Fruit fly (Drosophila melanogaster) whole organism, embryonic: ENCODE measurements around the gene mRpL3.

Source experiments
- Asciz ChIP-seq: fragments of 200-800 bp; sonication (Bioruptor generic); optimal IDR thresholded peaks from 2 replicates; lab custom pipeline; 2017; ENCODE audit warnings: missing biosample characterization, mild to moderate bottlenecking, missing genetic modification characterization, missing genetic modification reagents
- CG11093 ChIP-seq: fragments of 200-800 bp; sonication (Bioruptor generic); IDR thresholded peaks from 3 replicates; pipeline ENCODE4 v1.3.6; 2022; ENCODE audit warnings: missing biosample characterization, missing genetic modification characterization
- CG13624 ChIP-seq: fragments of 200-800 bp; sonication (Bioruptor generic); optimal IDR thresholded peaks from 2 replicates; lab custom pipeline; 2016; ENCODE audit warnings: missing biosample characterization, missing genetic modification characterization
- CG15073 ChIP-seq: fragments of 200-800 bp; sonication (Bioruptor generic); optimal IDR thresholded peaks from 2 replicates; lab custom pipeline; 2016; ENCODE audit warnings: missing biosample characterization, missing genetic modification characterization
- CG16779 ChIP-seq: fragments of 200-800 bp; sonication (Bioruptor generic); IDR thresholded peaks from 2 replicates; pipeline ENCODE4 v1.3.6; 2022; ENCODE audit warnings: missing biosample characterization, missing genetic modification characterization
- CG16815 ChIP-seq: fragments of 200-800 bp; sonication (Bioruptor generic); optimal IDR thresholded peaks from 3 replicates; lab custom pipeline; 2017; ENCODE audit warnings: missing biosample characterization, mild to moderate bottlenecking, missing genetic modification characterization
- CG30020 ChIP-seq: fragments of 200-800 bp; optimal IDR thresholded peaks from 2 replicates; lab custom pipeline; 2019; ENCODE audit warnings: missing biosample characterization, mild to moderate bottlenecking, missing genetic modification characterization, moderate library complexity
- CG32532 ChIP-seq: fragments of 200-800 bp; sonication (Bioruptor generic); IDR thresholded peaks from 2 replicates; pipeline ENCODE4 v1.3.6; 2022; ENCODE audit warnings: missing biosample characterization, missing genetic modification characterization
- CG3847 ChIP-seq: fragments of 200-800 bp; sonication (Bioruptor generic); IDR thresholded peaks from 2 replicates; pipeline ENCODE4 v1.3.6; 2022; ENCODE audit warnings: missing biosample characterization, missing genetic modification characterization
- CG43689 ChIP-seq: fragments of 200-800 bp; sonication (Bioruptor generic); IDR thresholded peaks from 2 replicates; pipeline ENCODE4 v1.3.6; 2022; ENCODE audit warnings: missing biosample characterization, missing genetic modification characterization
- CG4404 ChIP-seq: fragments of 200-800 bp; sonication (Bioruptor generic); IDR thresholded peaks from 2 replicates; pipeline ENCODE4 v1.3.6; 2022; ENCODE audit warnings: missing biosample characterization, missing genetic modification characterization
- CG7928 ChIP-seq: fragments of 200-800 bp; sonication (Bioruptor generic); optimal IDR thresholded peaks from 2 replicates; lab custom pipeline; 2017; ENCODE audit warnings: missing biosample characterization, mild to moderate bottlenecking, missing genetic modification characterization
- CG8290 ChIP-seq, 3 experiments: fragments of 200-800 bp; sonication (Bioruptor generic); optimal IDR thresholded peaks; 2 replicates each; lab custom pipeline; 2016 to 2019; ENCODE audit warnings: missing biosample characterization in 3 of 3, missing genetic modification characterization in 3 of 3, mild to moderate bottlenecking in 2 of 3, moderate library complexity in 1 of 3
- CG8944 ChIP-seq: fragments of 200-800 bp; sonication (Bioruptor generic); optimal IDR thresholded peaks from 3 replicates; lab custom pipeline; 2016; ENCODE audit warnings: missing biosample characterization, missing genetic modification characterization
- CG9932 ChIP-seq: fragments of 200-800 bp; sonication (Bioruptor generic); IDR thresholded peaks from 2 replicates; pipeline ENCODE4 v1.3.6; 2022; ENCODE audit warnings: missing biosample characterization, missing genetic modification characterization
- Chrac-16 ChIP-seq: fragments of 200-800 bp; sonication (Bioruptor generic); optimal IDR thresholded peaks from 3 replicates; lab custom pipeline; 2016; ENCODE audit warnings: missing biosample characterization, missing genetic modification characterization
- Deaf1 ChIP-seq: fragments of 200-800 bp; optimal IDR thresholded peaks from 3 replicates; lab custom pipeline; 2019; ENCODE audit warnings: missing biosample characterization, mild to moderate bottlenecking, missing genetic modification characterization, moderate library complexity
- Doc2 ChIP-seq: fragments of 200-800 bp; sonication (Bioruptor generic); IDR thresholded peaks from 2 replicates; pipeline ENCODE4 v1.3.6; 2022; ENCODE audit warnings: missing biosample characterization, missing genetic modification characterization
- Doc3 ChIP-seq: fragments of 200-800 bp; sonication (Bioruptor generic); IDR thresholded peaks from 3 replicates; pipeline ENCODE4 v1.3.6; 2022; ENCODE audit warnings: missing biosample characterization, missing genetic modification characterization; ENCODE audit not compliant: partially characterized antibody
- Gug ChIP-seq: fragments of 200-800 bp; sonication (Bioruptor generic); IDR thresholded peaks from 4 replicates; pipeline ENCODE4 v1.3.6; 2022; ENCODE audit warnings: missing biosample characterization, missing genetic modification characterization
- HmgD ChIP-seq: fragments of 200-800 bp; sonication (Bioruptor generic); optimal IDR thresholded peaks from 3 replicates; lab custom pipeline; 2016; ENCODE audit warnings: missing biosample characterization, missing genetic modification characterization
- Kr ChIP-seq: fragments of 200-800 bp; sonication (Bioruptor generic); optimal IDR thresholded peaks from 2 replicates; lab custom pipeline; 2017; ENCODE audit warnings: missing biosample characterization, mild to moderate bottlenecking, missing genetic modification characterization
- Meics ChIP-seq: fragments of 200-800 bp; sonication (Bioruptor generic); optimal IDR thresholded peaks from 2 replicates; lab custom pipeline; 2017; ENCODE audit warnings: missing biosample characterization, mild to moderate bottlenecking, missing genetic modification characterization
- Optix ChIP-seq: fragments of 200-800 bp; sonication (Bioruptor generic); IDR thresholded peaks from 3 replicates; pipeline ENCODE4 v1.3.6; 2022; ENCODE audit warnings: missing biosample characterization, missing genetic modification characterization
- PHDP ChIP-seq: fragments of 200-800 bp; sonication (Bioruptor generic); optimal IDR thresholded peaks from 3 replicates; lab custom pipeline; 2018; ENCODE audit warnings: missing biosample characterization, mild to moderate bottlenecking, missing genetic modification characterization, moderate library complexity
- Ravus ChIP-seq: fragments of 200-800 bp; sonication (Bioruptor generic); IDR thresholded peaks from 2 replicates; pipeline ENCODE4 v1.3.6; 2022; ENCODE audit warnings: missing biosample characterization, missing genetic modification characterization
- Sin3A ChIP-seq: fragments of >200 bp; optimal IDR thresholded peaks from 2 replicates; lab custom pipeline; 2018
- Sox102F ChIP-seq: fragments of 200-800 bp; sonication (Bioruptor generic); optimal IDR thresholded peaks from 2 replicates; lab custom pipeline; 2018; ENCODE audit warnings: missing biosample characterization, mild to moderate bottlenecking, missing genetic modification characterization, moderate library complexity
- Sry-δ ChIP-seq: fragments of 200-800 bp; sonication (Bioruptor generic); optimal IDR thresholded peaks from 2 replicates; lab custom pipeline; 2016; ENCODE audit warnings: missing biosample characterization, missing genetic modification characterization
- ab ChIP-seq: fragments of 200-800 bp; sonication (Bioruptor generic); optimal IDR thresholded peaks from 2 replicates; lab custom pipeline; 2016; ENCODE audit warnings: missing biosample characterization, missing genetic modification characterization
- ap ChIP-seq: fragments of 200-800 bp; sonication (Bioruptor generic); IDR thresholded peaks from 2 replicates; pipeline ENCODE4 v1.3.6; 2022; ENCODE audit warnings: missing biosample characterization, missing genetic modification characterization
- bbx ChIP-seq: fragments of 200-800 bp; sonication (Bioruptor generic); IDR thresholded peaks from 2 replicates; pipeline ENCODE4 v1.3.6; 2022; ENCODE audit warnings: missing biosample characterization, missing genetic modification characterization; ENCODE audit not compliant: partially characterized antibody
- chinmo ChIP-seq: fragments of 200-800 bp; sonication (Bioruptor generic); IDR thresholded peaks from 4 replicates; pipeline ENCODE4 v1.3.6; 2022; ENCODE audit warnings: missing biosample characterization, missing genetic modification characterization; ENCODE audit not compliant: partially characterized antibody
- chn ChIP-seq: fragments of 200-800 bp; sonication (Bioruptor generic); optimal IDR thresholded peaks from 2 replicates; lab custom pipeline; 2016; ENCODE audit warnings: missing biosample characterization, missing genetic modification characterization
- crc ChIP-seq: fragments of 200-800 bp; sonication (Bioruptor generic); optimal IDR thresholded peaks from 2 replicates; lab custom pipeline; 2016; ENCODE audit warnings: missing biosample characterization, missing genetic modification characterization
- dmrt11E ChIP-seq: fragments of 200-800 bp; sonication (Bioruptor generic); optimal IDR thresholded peaks from 3 replicates; lab custom pipeline; 2018; ENCODE audit warnings: missing biosample characterization, mild to moderate bottlenecking, missing genetic modification characterization, moderate library complexity
- exex ChIP-seq: fragments of 200-800 bp; sonication (Bioruptor generic); optimal IDR thresholded peaks from 4 replicates; lab custom pipeline; 2018; ENCODE audit warnings: missing biosample characterization, mild to moderate bottlenecking, missing genetic modification characterization, moderate library complexity
- fu2 ChIP-seq: fragments of 200-800 bp; sonication (Bioruptor generic); optimal IDR thresholded peaks from 2 replicates; lab custom pipeline; 2016; ENCODE audit warnings: missing biosample characterization, missing genetic modification characterization
- gem ChIP-seq: fragments of 200-800 bp; sonication (Bioruptor generic); optimal IDR thresholded peaks from 2 replicates; lab custom pipeline; 2019; ENCODE audit warnings: missing biosample characterization, mild to moderate bottlenecking, missing genetic modification characterization, moderate library complexity
- gt ChIP-seq: fragments of 200-800 bp; sonication (Bioruptor generic); IDR thresholded peaks from 2 replicates; pipeline ENCODE4 v1.3.6; 2022; ENCODE audit warnings: missing biosample characterization, missing genetic modification characterization
- lilli ChIP-seq: fragments of 200-800 bp; sonication (Bioruptor generic); optimal IDR thresholded peaks from 3 replicates; lab custom pipeline; 2016; ENCODE audit warnings: missing biosample characterization, missing genetic modification characterization
- lmd ChIP-seq: fragments of 200-800 bp; sonication (Bioruptor generic); IDR thresholded peaks from 2 replicates; pipeline ENCODE4 v1.3.6; 2022; ENCODE audit warnings: missing biosample characterization, missing genetic modification characterization
- pnt ChIP-seq: fragments of 200-800 bp; sonication (Bioruptor generic); optimal IDR thresholded peaks from 3 replicates; lab custom pipeline; 2016; ENCODE audit warnings: missing biosample characterization, missing genetic modification characterization
- pum ChIP-seq: fragments of 200-800 bp; sonication (Bioruptor generic); optimal IDR thresholded peaks from 2 replicates; lab custom pipeline; 2016; ENCODE audit warnings: missing biosample characterization, missing genetic modification characterization
- pzg ChIP-seq: fragments of 200-800 bp; sonication (Bioruptor generic); optimal IDR thresholded peaks from 3 replicates; lab custom pipeline; 2018; ENCODE audit warnings: missing biosample characterization, mild to moderate bottlenecking, missing genetic modification characterization, moderate library complexity
- sc ChIP-seq, 3 experiments: fragments of >200 bp in 2 of 3; fragments of 200-800 bp in 1 of 3; sonication (Bioruptor generic) in 1 of 3; optimal IDR thresholded peaks; 2 replicates in 2 of 3; 3 replicates in 1 of 3; lab custom pipeline; 2017; ENCODE audit warnings: mild to moderate bottlenecking in 1 of 3, missing biosample characterization in 1 of 3, missing genetic modification characterization in 1 of 3, missing genetic modification reagents in 1 of 3
- tgo ChIP-seq: fragments of 200-800 bp; sonication (Bioruptor generic); IDR thresholded peaks from 3 replicates; pipeline ENCODE4 v1.3.6; 2022; ENCODE audit warnings: missing biosample characterization, missing genetic modification characterization
- tup ChIP-seq: fragments of 200-800 bp; sonication (Bioruptor generic); optimal IDR thresholded peaks from 2 replicates; lab custom pipeline; 2016; ENCODE audit warnings: missing biosample characterization, mild to moderate bottlenecking, missing genetic modification characterization, moderate library complexity
- usp ChIP-seq: fragments of >200 bp; optimal IDR thresholded peaks from 2 replicates; lab custom pipeline; 2017; ENCODE audit warnings: missing biosample characterization, missing genetic modification characterization
- yki ChIP-seq: fragments of >200 bp; optimal IDR thresholded peaks from 3 replicates; lab custom pipeline; 2018

mRpL3 gene

DNA sequence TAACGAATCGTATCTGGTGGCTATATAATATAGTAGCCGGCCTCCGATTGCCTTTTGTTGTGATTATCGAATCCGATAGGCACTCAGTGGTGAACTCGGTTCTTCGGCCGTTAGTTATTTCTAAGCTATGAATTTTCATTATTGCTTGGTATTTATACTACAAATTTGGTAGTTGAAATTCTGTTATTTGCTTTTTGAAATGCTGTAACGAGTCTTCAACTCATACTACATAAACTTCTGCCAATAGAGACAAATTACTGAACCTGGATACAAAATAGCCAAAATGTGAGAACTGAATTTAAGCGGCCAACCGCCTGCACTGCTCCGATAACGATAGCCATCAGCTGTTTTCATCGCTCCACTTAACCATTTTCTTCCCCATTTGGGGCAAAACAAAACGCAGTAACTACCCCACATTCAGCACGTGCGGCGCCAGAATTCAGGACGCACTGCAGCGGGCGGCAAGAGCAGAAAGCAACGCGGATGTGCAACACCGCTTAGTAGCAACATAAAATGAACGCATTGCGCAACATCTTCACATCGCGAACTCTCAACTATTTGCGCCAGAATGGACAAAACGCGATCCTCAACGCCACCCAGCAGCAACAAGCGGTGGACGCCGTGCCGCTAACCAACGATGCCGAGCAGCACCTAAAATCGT lies 22.0 kb upstream of the mRpL3 start, which contains the start of the genes CG11679 and CG8206 (continued):
- TF ChIP-seq sc (optimal IDR thresholded peaks at IDR 0.05; lab: Kevin White, UChicago) (no peak), sc (GFP tag; optimal IDR thresholded peaks at IDR 0.05; lab: Kevin White, UChicago) (no peak), pum (GFP tag; lab: Kevin White, UChicago) (peak; percentile 54), Doc2 (no peak), Optix (no peak), dmrt11E (tag; lab: Kevin White, UChicago) (peak; percentile 32), CG32532 (GFP tag; lab: Robert Waterston, UW) (no peak), tup (GFP tag; lab: Kevin White, UChicago) (no peak), CG11093 (GFP tag; lab: Robert Waterston, UW) (peak; percentile 28; the same call in 1 of the 3 replicates), Doc3 (GFP tag; lab: Robert Waterston, UW) (no peak), PHDP (peak; percentile 13), Kr (GFP tag; lab: Kevin White, UChicago) (no peak), gem (peak; percentile 53), chinmo (GFP tag; lab: Robert Waterston, UW) (0 out of 4 replicates have a peak, but pooled peaks have one; percentile 44), ap (GFP tag; lab: Robert Waterston, UW) (no peak), Sox102F (GFP tag; lab: Kevin White, UChicago) (no peak), CG7928 (GFP tag; lab: Kevin White, UChicago) (no peak), usp (GFP tag; lab: Kevin White, UChicago) (no peak), fu2 (peak; percentile 25), CG9932 (GFP tag; lab: Robert Waterston, UW) (peak; percentile 61), lilli (GFP tag; lab: Kevin White, UChicago) (peak; percentile 60), HmgD (peak; percentile 46), CG15073 (GFP tag; lab: Kevin White, UChicago) (no peak), Chrac-16 (GFP tag; lab: Kevin White, UChicago) (peak; percentile 24), CG30020 (tag; lab: Kevin White, UChicago) (peak; percentile 31), ab (GFP tag; lab: Kevin White, UChicago) (no peak), bbx (GFP tag; lab: Robert Waterston, UW) (peak; percentile 32; the same call in 1 of the 2 replicates), CG13624 (peak; percentile 43), CG43689 (GFP tag; lab: Robert Waterston, UW) (no peak), CG8290 (GFP tag; optimal IDR thresholded peaks at IDR 0.05; lab: Kevin White, UChicago) (peak; percentile 6), CG8290 (tag; optimal IDR thresholded peaks at IDR 0.05; lab: Kevin White, UChicago) (no peak), tgo (peak; percentile 45; the same call in 1 of the 3 replicates), Sin3A (lab: Kevin White, UChicago) (peak; percentile 60), Meics (GFP tag; lab: Kevin White, UChicago) (peak; percentile 43), exex (tag; lab: Kevin White, UChicago) (peak; percentile 26), crc (GFP tag; lab: Kevin White, UChicago) (no peak), pzg (GFP tag; lab: Kevin White, UChicago) (peak; percentile 54), Deaf1 (tag; lab: Kevin White, UChicago) (no peak), CG4404 (GFP tag; lab: Robert Waterston, UW) (peak; percentile 27; the same call in 1 of the 2 replicates), CG8944 (GFP tag; lab: Kevin White, UChicago) (peak; percentile 67), Asciz (no peak), CG16815 (GFP tag; lab: Kevin White, UChicago) (no peak), yki (lab: Kevin White, UChicago) (no peak), Sry-δ (GFP tag; lab: Kevin White, UChicago) (peak; percentile 75), Ravus (GFP tag; lab: Robert Waterston, UW) (no peak), CG16779 (GFP tag; lab: Robert Waterston, UW) (no peak), pnt (GFP tag; lab: Kevin White, UChicago) (peak; percentile 44), chn (GFP tag; lab: Kevin White, UChicago) (no peak), CG3847 (GFP tag; lab: Robert Waterston, UW) (0 out of 2 replicates have a peak, but pooled peaks have one; percentile 24), lmd (GFP tag; lab: Robert Waterston, UW) (peak; percentile 33; the same call in 1 of the 2 replicates), Gug (GFP tag; lab: Robert Waterston, UW) (peak; percentile 26; the same call in 1 of the 4 replicates), gt (no peak)
